Worm (Caenorhabditis elegans): ENCODE measurements around the gene K08E5.1.

Gene K08E5.1

DNA sequence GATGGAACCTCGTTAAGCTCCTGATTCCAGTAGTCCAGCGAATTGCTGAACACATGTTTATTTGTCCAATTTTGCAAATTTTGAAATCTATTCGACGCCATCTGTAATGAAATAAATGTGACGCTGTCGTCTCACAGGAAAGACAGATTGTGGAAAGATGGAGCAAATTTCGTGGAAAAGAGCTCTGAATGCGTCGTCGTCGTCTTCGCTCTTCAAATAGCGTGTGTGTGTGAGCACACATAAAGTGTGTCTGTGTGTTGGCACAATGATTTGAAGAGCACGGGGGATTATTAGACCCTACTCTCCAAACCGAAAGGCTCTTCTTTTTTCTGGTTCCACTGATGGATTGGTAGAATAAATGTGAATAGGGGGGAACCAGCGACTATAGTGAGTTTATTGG lies 39.6 kb upstream of the K08E5.1 start, which contains the start of gene unc-47:
TSS of gene unc-47 (minus strand) at position 101 of the 400 bp plus-strand sequence.
- TF ChIP-seq C06A6.2 (GFP tag; conservative IDR thresholded peaks at IDR 0.05) = no peak
- no peak for TF ChIP-seq attf-5 (GFP tag; optimal IDR thresholded peaks at IDR 0.05)
- TF ChIP-seq aptf-3 (GFP tag; IDR thresholded peaks at IDR 0.05) = no peak

DNA sequence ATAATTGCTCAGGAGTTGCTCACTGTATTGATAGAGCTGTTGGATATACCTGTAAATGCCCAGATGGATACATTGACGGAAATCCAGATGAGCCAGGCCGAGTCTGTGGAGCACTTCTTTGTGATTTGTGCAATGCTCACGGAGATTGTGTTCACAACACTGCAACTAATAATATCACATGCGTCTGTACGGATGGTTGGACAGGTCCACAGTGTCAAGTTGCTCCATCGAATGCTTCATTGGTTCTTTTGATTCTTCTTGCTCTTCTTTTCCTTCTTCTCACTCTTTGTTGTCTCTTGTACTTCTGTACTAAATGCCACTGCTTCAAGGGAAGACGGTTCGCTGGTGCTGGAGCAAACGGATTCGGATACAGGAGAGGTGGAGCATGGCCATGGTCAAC lies 35.3 kb upstream of the K08E5.1 start:
- TF ChIP-seq C17E4.6 (GFP tag; IDR thresholded peaks at IDR 0.05) (no peak), rcor-1 (GFP tag; IDR thresholded peaks at IDR 0.05) (no peak), tbp1 (GFP tag; optimal IDR thresholded peaks at IDR 0.05) (no peak), lir-1 (GFP tag; conservative IDR thresholded peaks at IDR 0.05) (no peak), mel-28 (tag; optimal IDR thresholded peaks at IDR 0.05; ENCODE audit: borderline replicate concordance) (no peak), nhr-120 (GFP tag; IDR thresholded peaks at IDR 0.05) (no peak), attf-3 (GFP tag; conservative IDR thresholded peaks at IDR 0.05) (no peak)

DNA sequence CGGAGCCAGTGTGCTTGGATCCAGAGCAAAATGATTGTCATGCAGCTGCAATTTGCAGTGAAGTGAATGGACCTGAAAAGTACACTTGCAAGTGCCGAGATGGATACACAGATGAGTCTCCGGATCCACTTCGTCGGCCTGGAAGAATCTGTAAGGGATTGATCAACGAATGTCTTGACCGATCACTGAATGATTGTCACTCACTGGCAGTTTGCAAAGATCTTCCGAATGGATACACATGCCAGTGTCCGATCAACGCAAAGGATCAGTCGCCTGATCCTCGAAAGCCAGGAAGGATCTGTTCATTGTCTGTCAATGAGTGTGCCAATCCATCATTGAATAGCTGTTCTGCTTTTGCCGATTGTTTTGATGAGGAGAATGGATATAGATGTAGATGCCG lies 32.8 kb upstream of the K08E5.1 start:
- TF ChIP-seq ceh-91 (GFP tag; IDR thresholded peaks at IDR 0.05) (no peak), madf-10 (tag; optimal IDR thresholded peaks at IDR 0.05) (no peak), F55B11.4 (tag; optimal IDR thresholded peaks at IDR 0.05; ENCODE audit: borderline replicate concordance, insufficient read depth) (no peak), hmg-1.2 (GFP tag; IDR thresholded peaks at IDR 0.05) (no peak), cebp-1 (GFP tag; IDR thresholded peaks at IDR 0.05) (no peak), cebp-1 (tag; optimal IDR thresholded peaks at IDR 0.05) (no peak), Y95B8A.8 (GFP tag; IDR thresholded peaks at IDR 0.05) (no peak), him-1 (tag; optimal IDR thresholded peaks at IDR 0.05) (no peak), ztf-25 (GFP tag; IDR thresholded peaks at IDR 0.05) (no peak), C06A6.2 (GFP tag; conservative IDR thresholded peaks at IDR 0.05) (no peak), Y53F4B.3 (GFP tag; IDR thresholded peaks at IDR 0.05) (no peak), nhr-80 (tag; optimal IDR thresholded peaks at IDR 0.05) (no peak), lsy-27 (tag; optimal IDR thresholded peaks at IDR 0.05; ENCODE audit: borderline replicate concordance, insufficient read depth) (no peak), fkh-3 (tag; optimal IDR thresholded peaks at IDR 0.05) (no peak), akir-1 (GFP tag; optimal IDR thresholded peaks at IDR 0.05) (no peak), athp-1 (tag; optimal IDR thresholded peaks at IDR 0.05) (no peak), F52B5.7 (tag; optimal IDR thresholded peaks at IDR 0.05) (no peak)

DNA sequence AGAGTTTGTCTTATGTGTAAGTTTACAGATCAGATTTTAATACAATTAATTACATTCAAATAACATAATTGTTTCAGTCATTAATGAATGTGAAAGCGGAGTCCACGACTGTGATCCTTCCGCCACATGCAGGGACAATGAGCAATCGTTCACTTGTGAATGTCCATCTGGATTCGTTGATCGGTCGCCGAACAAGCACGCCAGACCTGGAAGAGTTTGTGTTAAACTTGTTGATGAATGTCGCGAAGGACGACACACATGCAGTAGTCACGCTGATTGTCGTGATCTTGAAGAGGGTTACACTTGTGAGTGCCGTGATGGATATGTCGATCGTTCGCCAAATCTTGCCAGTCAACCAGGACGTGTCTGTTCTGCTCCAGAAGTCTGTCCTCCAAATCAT lies 32.0 kb upstream of the K08E5.1 start:
- no peak for TF ChIP-seq nhr-90 (tag; optimal IDR thresholded peaks at IDR 0.05)

DNA sequence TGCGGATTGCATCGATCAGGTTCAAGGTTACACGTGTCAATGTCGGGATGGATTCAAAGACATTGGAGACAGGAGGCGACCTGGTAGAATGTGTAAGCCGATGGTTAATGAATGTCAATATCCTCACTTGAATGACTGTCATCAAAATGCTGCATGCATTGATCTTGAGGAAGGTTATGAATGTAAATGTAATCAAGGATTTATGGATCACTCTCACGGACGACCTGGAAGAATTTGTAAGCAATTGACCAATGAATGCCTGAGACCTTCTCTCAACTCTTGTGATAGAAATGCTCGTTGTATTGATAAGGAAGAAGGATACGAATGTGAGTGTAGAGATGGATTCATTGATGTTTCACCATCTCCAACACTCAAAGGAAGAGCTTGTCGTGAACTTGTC lies 31.4 kb upstream of the K08E5.1 start:
- no peak for TF ChIP-seq die-1 (tag; optimal IDR thresholded peaks at IDR 0.05)
- no peak for TF ChIP-seq F55B11.4 (tag; optimal IDR thresholded peaks at IDR 0.05; ENCODE audit: borderline replicate concordance, insufficient read depth)
- TF ChIP-seq Y53F4B.3 (GFP tag; IDR thresholded peaks at IDR 0.05) = no peak

DNA sequence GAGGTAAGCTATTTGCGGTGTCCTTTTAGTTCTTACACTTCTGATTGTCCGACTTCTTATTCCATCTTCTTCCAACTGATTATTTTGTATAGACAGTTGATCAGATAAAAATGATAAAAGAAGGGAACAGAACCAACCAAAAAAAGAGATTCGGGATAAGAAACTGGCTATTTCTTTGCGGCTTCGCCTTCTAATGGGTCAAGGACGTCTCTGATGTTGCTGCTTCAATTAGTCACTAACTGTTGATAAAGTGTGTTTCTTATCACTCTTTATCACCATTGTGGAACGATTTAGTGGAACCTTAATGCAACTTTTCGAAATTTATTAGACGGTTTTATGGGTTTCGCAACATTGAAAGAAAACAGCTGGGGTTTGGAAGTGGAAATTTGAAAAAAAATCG lies 23.7 kb upstream of the K08E5.1 start:
- no peak for TF ChIP-seq K11D2.4 (GFP tag; IDR thresholded peaks at IDR 0.05)
- TF ChIP-seq F33H1.4 (GFP tag; IDR thresholded peaks at IDR 0.05) = no peak
- no peak for TF ChIP-seq repo-1 (tag; optimal IDR thresholded peaks at IDR 0.05)
- no peak for TF ChIP-seq F52B5.7 (tag; optimal IDR thresholded peaks at IDR 0.05)
